Worm (Caenorhabditis elegans): Measurements from ENCODE around the gene glb-33.

ce11 chrV:1378010-1378409, 26.1 kb downstream of the glb-33 start:
- TF ChIP-seq ceh-36 (tag; optimal IDR thresholded peaks at IDR 0.05) (no peak), ama-1 (optimal IDR thresholded peaks at IDR 0.05) (no peak), ets-7 (tag; optimal IDR thresholded peaks at IDR 0.05) (no peak), flt-1 (GFP tag; IDR thresholded peaks at IDR 0.05) (no peak), sea-1 (GFP tag; conservative IDR thresholded peaks at IDR 0.05) (no peak), scrt-1 (GFP tag; IDR thresholded peaks at IDR 0.05) (no peak), F13C5.2 (tag; optimal IDR thresholded peaks at IDR 0.05) (no peak)

Data from whole organism, early embryonic.